Worm (Caenorhabditis elegans) whole organism, L4 larva: ENCODE measurements around the gene tba-4.
"Not testable (repeated sequence)": the region's sequence is repeated elsewhere in the genome, so short reads cannot be mapped to it uniquely, and the experiment has no call there.

Experiments
- F49E8.2 ChIP-seq: sonication (generic microtip); optimal IDR thresholded peaks from 2 replicates; lab custom pipeline; 2016; ENCODE audit warnings: missing compliant biosample characterization, mild to moderate bottlenecking, missing genetic modification characterization, borderline replicate concordance
- R02D3.7 ChIP-seq: fragments of 150-350 bp; sonication (generic microtip); optimal IDR thresholded peaks from 3 replicates; lab custom pipeline; 2014; ENCODE audit warnings: missing biosample characterization, missing genetic modification characterization
- aha-1 ChIP-seq: fragments of 150-350 bp; peaks from one replicate; lab custom pipeline; 2014; ENCODE audit warnings: missing biosample characterization, missing genetic modification characterization
- fkh-10 ChIP-seq: fragments of 150-350 bp; optimal IDR thresholded peaks from 2 replicates; lab custom pipeline; 2014; ENCODE audit warnings: missing biosample characterization, missing genetic modification reagents, missing genetic modification characterization
- lim-7 ChIP-seq: fragments of 200-800 bp; sonication (Bioruptor generic); IDR thresholded peaks from 2 replicates; pipeline ENCODE4 v1.3.6; 2022; ENCODE audit warnings: missing genetic modification characterization, missing compliant biosample characterization
- lin-39 ChIP-seq: fragments of 150-350 bp; optimal IDR thresholded peaks from 2 replicates; lab custom pipeline; 2014; ENCODE audit warnings: missing biosample characterization, missing genetic modification reagents, missing genetic modification characterization
- mdl-1 ChIP-seq, 2 experiments: fragments of 150-350 bp in 1 of 2; sonication (generic microtip) in 1 of 2; optimal IDR thresholded peaks; 2 replicates each; lab custom pipeline; 2014 to 2017; ENCODE audit warnings: missing biosample characterization in 2 of 2, missing genetic modification characterization in 2 of 2
- mep-1 ChIP-seq: fragments of 150-350 bp; sonication (generic microtip); optimal IDR thresholded peaks from 3 replicates; lab custom pipeline; 2014; ENCODE audit warnings: missing biosample characterization, missing genetic modification characterization
- nhr-77 ChIP-seq: fragments of 150-350 bp; optimal IDR thresholded peaks from 2 replicates; lab custom pipeline; 2014; ENCODE audit warnings: missing biosample characterization, missing genetic modification characterization

DNA sequence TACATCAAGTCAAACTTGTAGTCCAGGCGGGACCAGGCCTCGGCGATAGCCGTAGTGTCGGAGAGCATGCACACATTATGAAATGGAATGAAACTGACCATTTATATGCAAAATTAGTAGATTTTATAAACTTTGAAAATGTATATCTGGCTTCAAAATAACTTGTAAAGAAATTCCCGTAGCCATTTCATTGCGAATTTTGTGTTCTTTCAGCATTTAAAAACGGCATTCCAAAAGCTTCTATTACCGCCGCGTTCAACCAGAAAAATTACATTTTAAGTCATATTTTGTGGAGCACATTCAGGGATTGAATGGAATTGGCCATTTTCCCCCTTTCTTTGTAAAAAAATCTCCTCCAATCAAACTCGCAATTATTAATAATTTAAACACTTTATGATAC is 4.4 kb downstream of the tba-4 start, which contains the start of gene Y19D2B.1:
- TF ChIP-seq R02D3.7 (tag; lab: Kevin White, UChicago); F49E8.2 (tag; lab: Kevin White, UChicago); aha-1 (tag; lab: Kevin White, UChicago); fkh-10; lin-39; mep-1 (tag; lab: Kevin White, UChicago); lim-7 (GFP tag; lab: Robert Waterston, UW); nhr-77 (tag; lab: Kevin White, UChicago); mdl-1 (tag; optimal IDR thresholded peaks at IDR 0.05; lab: Kevin White, UChicago): not testable (repeated sequence)
